Worm (Caenorhabditis elegans): ENCODE results near the gene C17E7.4.

C17E7.4 gene

ce11 chrV:3892361-3892904, at the start of gene C17E7.4:
TSS of gene C17E7.4 (plus strand) at chrV:3892854.
- TF ChIP-seq pha-2 (tag; optimal IDR thresholded peaks at IDR 0.05) (no peak), syd-9 (tag; optimal IDR thresholded peaks at IDR 0.05) (no peak), hlh-30 (tag; optimal IDR thresholded peaks at IDR 0.05; ENCODE audit: insufficient read depth) (no peak), sox-2 (GFP tag; IDR thresholded peaks at IDR 0.05) (no peak), pag-3 (tag; optimal IDR thresholded peaks at IDR 0.05; ENCODE audit: borderline replicate concordance) (no peak), dmd-4 (tag; optimal IDR thresholded peaks at IDR 0.05; ENCODE audit: borderline replicate concordance) (no peak), hlh-8 (tag; optimal IDR thresholded peaks at IDR 0.05) (no peak), fkh-10 (GFP tag; optimal IDR thresholded peaks at IDR 0.05) (no peak), sox-4 (tag; optimal IDR thresholded peaks at IDR 0.05) (no peak), ceh-30 (tag; optimal IDR thresholded peaks at IDR 0.05) (no peak), ceh-24 (tag; optimal IDR thresholded peaks at IDR 0.05) (no peak), C08G9.2 (tag; optimal IDR thresholded peaks at IDR 0.05) (no peak)

- TF ChIP-seq fax-1 (tag; optimal IDR thresholded peaks at IDR 0.05) (no peak), elt-4 (tag; optimal IDR thresholded peaks at IDR 0.05) (no peak), ceh-31 (tag; optimal IDR thresholded peaks at IDR 0.05) (no peak), unc-55 (GFP tag; optimal IDR thresholded peaks at IDR 0.05) (no peak), ceh-2 (tag; optimal IDR thresholded peaks at IDR 0.05) (no peak), pha-4 (tag; optimal IDR thresholded peaks at IDR 0.05) (no peak), K02D7.2 (tag; optimal IDR thresholded peaks at IDR 0.05) (no peak), ceh-14 (tag; optimal IDR thresholded peaks at IDR 0.05) (no peak), K09A11.1 (tag; optimal IDR thresholded peaks at IDR 0.05; ENCODE audit: insufficient read depth) (no peak), ceh-34 (tag; optimal IDR thresholded peaks at IDR 0.05) (no peak), dmd-4 (tag; optimal IDR thresholded peaks at IDR 0.05; ENCODE audit: borderline replicate concordance) (no peak), lim-6 (tag; optimal IDR thresholded peaks at IDR 0.05) (no peak)
Observed at ce11 chrV:3843926-3844325, 48.7 kb upstream of the C17E7.4 start, which contains the start of gene ugt-32. TSS of gene ugt-32 (minus strand) at chrV:3844007.

- TF ChIP-seq rnt-1 (tag; optimal IDR thresholded peaks at IDR 0.05) (no peak), dmd-4 (tag; optimal IDR thresholded peaks at IDR 0.05; ENCODE audit: borderline replicate concordance) (no peak), K02D7.2 (tag; optimal IDR thresholded peaks at IDR 0.05) (no peak), eyg-1 (tag; optimal IDR thresholded peaks at IDR 0.05) (no peak), C38D4.7 (GFP tag; optimal IDR thresholded peaks at IDR 0.05) (no peak), sox-4 (tag; optimal IDR thresholded peaks at IDR 0.05) (no peak), nhr-11 (tag; optimal IDR thresholded peaks at IDR 0.05) (no peak), dve-1 (tag; optimal IDR thresholded peaks at IDR 0.05) (no peak), lin-11 (tag; optimal IDR thresholded peaks at IDR 0.05) (no peak), ceh-9 (tag; optimal IDR thresholded peaks at IDR 0.05) (no peak), K09A11.1 (tag; optimal IDR thresholded peaks at IDR 0.05; ENCODE audit: insufficient read depth) (no peak), fkh-6 (tag; optimal IDR thresholded peaks at IDR 0.05) (no peak)
Observed at ce11 chrV:3847268-3847667, 45.4 kb upstream of the C17E7.4 start, which contains the start of gene nhr-185. TSS of gene nhr-185 (minus strand) at chrV:3847368.

- TF ChIP-seq ceh-48 (tag; optimal IDR thresholded peaks at IDR 0.05) (no peak), pqm-1 (tag; optimal IDR thresholded peaks at IDR 0.05) (no peak), tbx-7 (tag; optimal IDR thresholded peaks at IDR 0.05) (no peak), pros-1 (tag; optimal IDR thresholded peaks at IDR 0.05) (no peak), C38D4.7 (GFP tag; optimal IDR thresholded peaks at IDR 0.05) (no peak), elt-2 (tag; optimal IDR thresholded peaks at IDR 0.05) (no peak), tbx-2 (tag; optimal IDR thresholded peaks at IDR 0.05) (no peak), unc-86 (tag; optimal IDR thresholded peaks at IDR 0.05) (no peak), unc-42 (tag; optimal IDR thresholded peaks at IDR 0.05) (no peak)
Observed at ce11 chrV:3851760-3852159, 40.9 kb upstream of the C17E7.4 start.

Measured in whole organism, late embryonic.